Fruit fly (Drosophila melanogaster): ENCODE results near the gene CG17721.

Gene CG17721

dm6 chr3R:11236041-11236440 lies 1.1 kb downstream of the CG17721 start, which contains the start of gene CG31441 (continued):
- TF ChIP-seq CG10267 (tag; optimal IDR thresholded peaks at IDR 0.05) (no peak), CG6272 (GFP tag; IDR thresholded peaks at IDR 0.05) (no peak), gt (GFP tag; IDR thresholded peaks at IDR 0.05) (no peak), B-H1 (GFP tag; IDR thresholded peaks at IDR 0.05) (no peak), Pdp1 (GFP tag; optimal IDR thresholded peaks at IDR 0.05) (no peak), CG17328 (GFP tag; IDR thresholded peaks at IDR 0.05) (no peak), Lim3 (GFP tag; IDR thresholded peaks at IDR 0.05) (no peak), CG1647 (GFP tag; optimal IDR thresholded peaks at IDR 0.05) (no peak), gcm (GFP tag; optimal IDR thresholded peaks at IDR 0.05) (no peak), CG12659 (GFP tag; optimal IDR thresholded peaks at IDR 0.05) (peak; percentile 7), MBD-R2 (GFP tag; IDR thresholded peaks at IDR 0.05) (peak; percentile 85), Ets97D (GFP tag; optimal IDR thresholded peaks at IDR 0.05) (peak; percentile 8), schlank (tag; optimal IDR thresholded peaks at IDR 0.05) (no peak), ewg (GFP tag; optimal IDR thresholded peaks at IDR 0.05) (no peak), h (optimal IDR thresholded peaks at IDR 0.05) (no peak), CG10565 (GFP tag; optimal IDR thresholded peaks at IDR 0.05) (no peak), CG7963 (GFP tag; IDR thresholded peaks at IDR 0.05; ENCODE audit: partially characterized antibody) (no peak), CG5245 (GFP tag; optimal IDR thresholded peaks at IDR 0.05) (no peak), CG9437 (GFP tag; optimal IDR thresholded peaks at IDR 0.05) (no peak), gsb-n (tag; optimal IDR thresholded peaks at IDR 0.05) (no peak), Hmr (GFP tag; optimal IDR thresholded peaks at IDR 0.05) (no peak), Mad (GFP tag; optimal IDR thresholded peaks at IDR 0.05) (no peak), BEAF-32 (GFP tag; optimal IDR thresholded peaks at IDR 0.05) (peak; percentile 65), CG32532 (GFP tag; IDR thresholded peaks at IDR 0.05) (no peak), HLH54F (GFP tag; optimal IDR thresholded peaks at IDR 0.05) (no peak), ro (GFP tag; IDR thresholded peaks at IDR 0.05) (no peak), CG16813 (GFP tag; IDR thresholded peaks at IDR 0.05; ENCODE audit: partially characterized antibody) (no peak), CG18599 (GFP tag; optimal IDR thresholded peaks at IDR 0.05) (no peak), Scr (GFP tag; IDR thresholded peaks at IDR 0.05; ENCODE audit: partially characterized antibody) (peak; percentile 61), run (tag; optimal IDR thresholded peaks at IDR 0.05) (no peak), amos (GFP tag; IDR thresholded peaks at IDR 0.05; ENCODE audit: partially characterized antibody) (peak; percentile 32; the same call in 1 of the 2 replicates), CG6689 (GFP tag; IDR thresholded peaks at IDR 0.05) (no peak), CG17359 (tag; optimal IDR thresholded peaks at IDR 0.05) (peak; percentile 22), gce (GFP tag; IDR thresholded peaks at IDR 0.05) (no peak), CG17361 (GFP tag; IDR thresholded peaks at IDR 0.05) (no peak), oc (tag; optimal IDR thresholded peaks at IDR 0.05) (no peak), CG11696 (GFP tag; IDR thresholded peaks at IDR 0.05) (no peak), nmo (GFP tag; optimal IDR thresholded peaks at IDR 0.05) (no peak), slp2 (GFP tag; optimal IDR thresholded peaks at IDR 0.05) (no peak), Adf1 (GFP tag; IDR thresholded peaks at IDR 0.05) (no peak), CG18764 (GFP tag; optimal IDR thresholded peaks at IDR 0.05) (no peak), CG15073 (GFP tag; optimal IDR thresholded peaks at IDR 0.05) (no peak), br (optimal IDR thresholded peaks at IDR 0.05) (no peak), CG14860 (GFP tag; IDR thresholded peaks at IDR 0.05; ENCODE audit: partially characterized antibody) (no peak), hb (GFP tag; IDR thresholded peaks at IDR 0.05; ENCODE audit: partially characterized antibody) (no peak), bigmax (GFP tag; optimal IDR thresholded peaks at IDR 0.05) (no peak), pnt (GFP tag; optimal IDR thresholded peaks at IDR 0.05) (no peak), Hr39 (optimal IDR thresholded peaks at IDR 0.05) (no peak), CG3281 (GFP tag; optimal IDR thresholded peaks at IDR 0.05) (no peak), B-H2 (GFP tag; optimal IDR thresholded peaks at IDR 0.05) (peak; percentile 26), dmrt99B (tag; optimal IDR thresholded peaks at IDR 0.05) (no peak), Opbp (GFP tag; IDR thresholded peaks at IDR 0.05; ENCODE audit: partially characterized antibody) (no peak; the same call in 2 of the 3 replicates)
